Fruit fly (Drosophila melanogaster): ENCODE measurements around the gene Sos.

Sos gene

DNA sequence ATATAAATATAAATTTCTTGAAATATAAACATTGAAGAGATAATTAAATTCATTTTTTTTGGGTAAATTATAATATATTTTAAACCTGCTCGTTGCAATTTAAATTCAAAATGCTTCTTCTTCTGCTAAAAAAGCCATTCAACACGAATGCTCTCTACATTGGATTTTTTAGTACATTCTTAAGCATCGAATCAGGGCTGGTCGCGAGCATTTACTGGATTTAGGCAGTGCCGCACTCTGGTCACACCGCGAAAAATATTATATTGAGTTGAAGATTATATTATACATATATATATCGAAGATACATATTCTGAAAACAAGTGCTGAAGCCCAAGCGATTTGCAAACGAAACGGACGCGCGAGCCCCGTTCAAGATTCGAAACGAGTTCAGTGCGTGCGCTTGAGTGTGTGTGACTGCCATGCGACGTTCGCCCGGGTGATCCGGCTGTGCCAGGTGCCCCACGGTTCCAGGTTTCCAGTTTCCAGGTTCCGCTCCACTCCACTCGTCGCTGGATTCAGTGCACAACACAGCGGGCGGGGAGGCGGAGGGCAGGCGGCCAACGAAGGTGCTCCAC lies at the start of gene Sos:
Sos (plus strand) TSS at position 213 of the 575 bp plus-strand sequence.
- TF ChIP-seq Hsf (GFP tag; optimal IDR thresholded peaks at IDR 0.05): no peak
- TF ChIP-seq slp2 (GFP tag; optimal IDR thresholded peaks at IDR 0.05): no peak
- TF ChIP-seq CG18764 (GFP tag; optimal IDR thresholded peaks at IDR 0.05): no peak
- TF ChIP-seq CG12236 (GFP tag; optimal IDR thresholded peaks at IDR 0.05): no peak
- TF ChIP-seq Dfd (GFP tag; optimal IDR thresholded peaks at IDR 0.05): no peak
- TF ChIP-seq CG7745 (tag; optimal IDR thresholded peaks at IDR 0.05): no peak
- peak; percentile 94 for TF ChIP-seq YL-1 (GFP tag; optimal IDR thresholded peaks at IDR 0.05)
- no peak for TF ChIP-seq maf-S (GFP tag; optimal IDR thresholded peaks at IDR 0.05)
- TF ChIP-seq CG31388 (GFP tag; optimal IDR thresholded peaks at IDR 0.05): no peak
- no peak for TF ChIP-seq CG9817 (tag; optimal IDR thresholded peaks at IDR 0.05)
- peak; percentile 17; the same call in 1 of the 2 replicates for TF ChIP-seq amos (GFP tag; IDR thresholded peaks at IDR 0.05; ENCODE audit: partially characterized antibody)
- TF ChIP-seq Sry-β (GFP tag; optimal IDR thresholded peaks at IDR 0.05): no peak
- no peak for TF ChIP-seq mld (GFP tag; IDR thresholded peaks at IDR 0.05; ENCODE audit: partially characterized antibody)
- no peak for TF ChIP-seq ERR (GFP tag; optimal IDR thresholded peaks at IDR 0.05)
- peak; percentile 79 for TF ChIP-seq stwl (tag; optimal IDR thresholded peaks at IDR 0.05)
- peak; percentile 61 for TF ChIP-seq CG15514 (GFP tag; optimal IDR thresholded peaks at IDR 0.05)
- TF ChIP-seq Stat92E (GFP tag; optimal IDR thresholded peaks at IDR 0.05): no peak
- peak; percentile 47 for TF ChIP-seq CG17829 (tag; optimal IDR thresholded peaks at IDR 0.05)
- no peak for TF ChIP-seq CG12071 (GFP tag; optimal IDR thresholded peaks at IDR 0.05)
- no peak for TF ChIP-seq CG43689 (GFP tag; IDR thresholded peaks at IDR 0.05)
- no peak for TF ChIP-seq wek (GFP tag; optimal IDR thresholded peaks at IDR 0.05)
- no peak for TF ChIP-seq zen (tag; optimal IDR thresholded peaks at IDR 0.05)
- TF ChIP-seq Mes4 (GFP tag; optimal IDR thresholded peaks at IDR 0.05): no peak
- no peak for TF ChIP-seq Kr (GFP tag; optimal IDR thresholded peaks at IDR 0.05)
- TF ChIP-seq CG17359 (tag; optimal IDR thresholded peaks at IDR 0.05): no peak
- TF ChIP-seq Gug (GFP tag; IDR thresholded peaks at IDR 0.05): no peak
- TF ChIP-seq vfl (GFP tag; optimal IDR thresholded peaks at IDR 0.05): no peak
- TF ChIP-seq inv (GFP tag; IDR thresholded peaks at IDR 0.05; ENCODE audit: partially characterized antibody): no peak
- peak; percentile 9 for TF ChIP-seq CG17186 (GFP tag; optimal IDR thresholded peaks at IDR 0.05)
- 0 out of 2 replicates have a peak, but pooled peaks have one; percentile 14 for TF ChIP-seq CG32767 (GFP tag; IDR thresholded peaks at IDR 0.05)
- no peak for TF ChIP-seq dan (GFP tag; IDR thresholded peaks at IDR 0.05)
- no peak for TF ChIP-seq D19A (tag; optimal IDR thresholded peaks at IDR 0.05)
- TF ChIP-seq sc (optimal IDR thresholded peaks at IDR 0.05): no peak
- no peak for TF ChIP-seq sc (GFP tag; optimal IDR thresholded peaks at IDR 0.05)
- no peak for TF ChIP-seq pnt (GFP tag; optimal IDR thresholded peaks at IDR 0.05)
- no peak for TF ChIP-seq jing (GFP tag; optimal IDR thresholded peaks at IDR 0.05)
- TF ChIP-seq MESR4 (GFP tag; optimal IDR thresholded peaks at IDR 0.05): peak; percentile 88
- peak; percentile 37 for TF ChIP-seq CG12155 (GFP tag; optimal IDR thresholded peaks at IDR 0.05)
- TF ChIP-seq CG8924 (tag; optimal IDR thresholded peaks at IDR 0.05): no peak
- no peak for TF ChIP-seq CG31365 (tag; optimal IDR thresholded peaks at IDR 0.05)
- peak; percentile 99 for TF ChIP-seq CG17385 (GFP tag; optimal IDR thresholded peaks at IDR 0.05)
- TF ChIP-seq phol (tag; optimal IDR thresholded peaks at IDR 0.05): peak; percentile 46
- peak; percentile 38 for TF ChIP-seq CG2116 (GFP tag; optimal IDR thresholded peaks at IDR 0.05)
- no peak for TF ChIP-seq CG9727 (GFP tag; optimal IDR thresholded peaks at IDR 0.05)
- no peak for TF ChIP-seq luna (GFP tag; optimal IDR thresholded peaks at IDR 0.05)
- peak; percentile 53 for TF ChIP-seq CG13287 (GFP tag; IDR thresholded peaks at IDR 0.05; ENCODE audit: partially characterized antibody)
- TF ChIP-seq H2.0 (GFP tag; IDR thresholded peaks at IDR 0.05): no peak
- TF ChIP-seq vvl (GFP tag; IDR thresholded peaks at IDR 0.05): 0 out of 2 replicates have a peak, but pooled peaks have one; percentile 23
- TF ChIP-seq Dll (GFP tag; IDR thresholded peaks at IDR 0.05; ENCODE audit: partially characterized antibody): 0 out of 4 replicates have a peak, but pooled peaks have one; percentile 12
- no peak for TF ChIP-seq ro (GFP tag; IDR thresholded peaks at IDR 0.05)
